Worm (Caenorhabditis elegans) whole organism, L4 larva: ENCODE measurements around the gene Y79H2A.2.
A peak's percentile ranks its signal among the peaks of the same experiment; 100 is the strongest.

ENCODE experiments used
- T26A8.4 ChIP-seq: fragments of 200-800 bp; sonication (Bioruptor generic); IDR thresholded peaks from 2 replicates; pipeline ENCODE4 v1.3.6; 2022; ENCODE audit warnings: missing genetic modification characterization, missing compliant biosample characterization
- Y105C5A.15 ChIP-seq: fragments of 200-800 bp; sonication (Bioruptor generic); IDR thresholded peaks from 2 replicates; pipeline ENCODE4 v1.3.6; 2022; ENCODE audit warnings: missing genetic modification characterization, missing compliant biosample characterization
- Y75B8A.6 ChIP-seq: fragments of 200-800 bp; sonication (Bioruptor generic); IDR thresholded peaks from 2 replicates; pipeline ENCODE4 v1.3.6; 2022; ENCODE audit warnings: missing genetic modification reagents, missing genetic modification characterization, missing compliant biosample characterization
- ZK546.5 ChIP-seq, 2 experiments: sonication (generic microtip); optimal IDR thresholded peaks; 2 replicates each; lab custom pipeline; 2017; ENCODE audit warnings: missing biosample characterization in 2 of 2, missing genetic modification characterization in 2 of 2
- aha-1 ChIP-seq: fragments of 150-350 bp; peaks from one replicate; lab custom pipeline; 2014; ENCODE audit warnings: missing biosample characterization, missing genetic modification characterization
- attf-4 ChIP-seq: sonication (generic microtip); optimal IDR thresholded peaks from 3 replicates; lab custom pipeline; 2017; ENCODE audit warnings: missing biosample characterization, missing genetic modification characterization
- ceh-28 ChIP-seq: fragments of 150-350 bp; optimal IDR thresholded peaks from 2 replicates; lab custom pipeline; 2014; ENCODE audit warnings: missing biosample characterization, missing genetic modification reagents, missing genetic modification characterization
- ceh-82 ChIP-seq: sonication (generic microtip); optimal IDR thresholded peaks from 2 replicates; lab custom pipeline; 2017; ENCODE audit warnings: missing biosample characterization, missing genetic modification characterization
- ces-1 ChIP-seq: fragments of 150-350 bp; sonication (generic microtip); optimal IDR thresholded peaks from 4 replicates; lab custom pipeline; 2014; ENCODE audit warnings: missing biosample characterization, missing genetic modification reagents, missing genetic modification characterization
- daf-19 ChIP-seq: fragments of 200-800 bp; sonication (Bioruptor generic); conservative IDR thresholded peaks from 2 replicates; pipeline ENCODE4 v1.3.6; 2022; ENCODE audit warnings: missing genetic modification characterization, missing compliant biosample characterization
- daf-8 ChIP-seq: fragments of 200-800 bp; sonication (Bioruptor generic); IDR thresholded peaks from 2 replicates; pipeline ENCODE4 v1.3.6; 2022; ENCODE audit warnings: missing genetic modification characterization, missing compliant biosample characterization
- dmd-9 ChIP-seq: fragments of 200-800 bp; sonication (Bioruptor generic); IDR thresholded peaks from 2 replicates; pipeline ENCODE4 v1.3.6; 2022; ENCODE audit warnings: missing genetic modification reagents, missing genetic modification characterization, missing compliant biosample characterization
- dpl-1 ChIP-seq: fragments of 150-350 bp; optimal IDR thresholded peaks from 2 replicates; lab custom pipeline; 2014; ENCODE audit warnings: missing biosample characterization, missing genetic modification reagents, missing genetic modification characterization
- dve-1 ChIP-seq: sonication (generic microtip); optimal IDR thresholded peaks from 2 replicates; lab custom pipeline; 2017; ENCODE audit warnings: antibody characterized with exemption, mild to moderate bottlenecking, missing genetic modification characterization, missing compliant biosample characterization; ENCODE audit not compliant: insufficient read depth
- egl-27 ChIP-seq: sonication (generic microtip); optimal IDR thresholded peaks from 3 replicates; lab custom pipeline; 2017; ENCODE audit warnings: missing biosample characterization, missing genetic modification reagents, missing genetic modification characterization
- egl-43 ChIP-seq: fragments of 200-800 bp; sonication (Bioruptor generic); IDR thresholded peaks from 2 replicates; pipeline ENCODE4 v1.3.6; 2022; ENCODE audit warnings: missing genetic modification reagents, missing genetic modification characterization, missing compliant biosample characterization
- hif-1 ChIP-seq, 2 experiments: sonication (generic microtip); optimal IDR thresholded peaks; 2 replicates each; lab custom pipeline; 2016 to 2017; ENCODE audit warnings: missing compliant biosample characterization in 2 of 2, missing genetic modification characterization in 2 of 2, missing genetic modification reagents in 2 of 2, missing genotype in 2 of 2, mild to moderate bottlenecking in 1 of 2
- hmg-1.1 ChIP-seq: fragments of 200-800 bp; sonication (Bioruptor generic); IDR thresholded peaks from 2 replicates; pipeline ENCODE4 v1.3.6; 2022; ENCODE audit warnings: missing genetic modification reagents, missing genetic modification characterization, missing compliant biosample characterization
- lin-1 ChIP-seq: fragments of 200-800 bp; sonication (Bioruptor generic); IDR thresholded peaks from 2 replicates; pipeline ENCODE4 v1.3.6; 2022; ENCODE audit warnings: missing genetic modification reagents, missing genetic modification characterization, missing compliant biosample characterization
- lin-13 ChIP-seq: fragments of 150-350 bp; optimal IDR thresholded peaks from 2 replicates; lab custom pipeline; 2014; ENCODE audit warnings: missing biosample characterization, missing genetic modification reagents, missing genetic modification characterization
- lin-15B ChIP-seq: fragments of 150-350 bp; sonication (generic microtip); optimal IDR thresholded peaks from 3 replicates; lab custom pipeline; 2014; ENCODE audit warnings: missing biosample characterization, missing genetic modification characterization
- lin-29 ChIP-seq: fragments of 200-800 bp; sonication (Bioruptor generic); IDR thresholded peaks from 2 replicates; pipeline ENCODE4 v1.3.6; 2022; ENCODE audit warnings: missing genetic modification reagents, missing genetic modification characterization, missing compliant biosample characterization
- lin-38 ChIP-seq: fragments of 200-800 bp; sonication (Bioruptor generic); IDR thresholded peaks from 2 replicates; pipeline ENCODE4 v1.3.6; 2022; ENCODE audit warnings: missing genetic modification reagents, missing genetic modification characterization, missing compliant biosample characterization
- lin-39 ChIP-seq: fragments of 150-350 bp; optimal IDR thresholded peaks from 2 replicates; lab custom pipeline; 2014; ENCODE audit warnings: missing biosample characterization, missing genetic modification reagents, missing genetic modification characterization
- lsy-2 ChIP-seq, 2 experiments: fragments of 150-350 bp in 1 of 2; sonication (generic microtip) in 1 of 2; optimal IDR thresholded peaks; 2 replicates each; lab custom pipeline; 2014 to 2017; ENCODE audit warnings: missing biosample characterization in 2 of 2, missing genetic modification characterization in 2 of 2
- mdl-1 ChIP-seq, 2 experiments: fragments of 150-350 bp in 1 of 2; sonication (generic microtip) in 1 of 2; optimal IDR thresholded peaks; 2 replicates each; lab custom pipeline; 2014 to 2017; ENCODE audit warnings: missing biosample characterization in 2 of 2, missing genetic modification characterization in 2 of 2
- mep-1 ChIP-seq: fragments of 150-350 bp; sonication (generic microtip); optimal IDR thresholded peaks from 3 replicates; lab custom pipeline; 2014; ENCODE audit warnings: missing biosample characterization, missing genetic modification characterization
- mes-2 ChIP-seq: sonication (generic microtip); optimal IDR thresholded peaks from 2 replicates; lab custom pipeline; 2016; ENCODE audit warnings: missing genotype, mild to moderate bottlenecking, missing genetic modification characterization, missing compliant biosample characterization; ENCODE audit not compliant: poor library complexity, severe bottlenecking
- mxl-2 ChIP-seq: fragments of 200-800 bp; sonication (Bioruptor generic); conservative IDR thresholded peaks from 2 replicates; pipeline ENCODE4 v1.3.6; 2022; ENCODE audit warnings: missing genetic modification reagents, missing genetic modification characterization, missing compliant biosample characterization
- nhr-28 ChIP-seq: fragments of 150-350 bp; optimal IDR thresholded peaks from 2 replicates; lab custom pipeline; 2014; ENCODE audit warnings: missing biosample characterization, missing genetic modification characterization
- nhr-41 ChIP-seq: fragments of 200-800 bp; sonication (Bioruptor generic); IDR thresholded peaks from 2 replicates; pipeline ENCODE4 v1.3.6; 2022; ENCODE audit warnings: missing genetic modification reagents, missing genetic modification characterization, missing compliant biosample characterization
- nhr-77 ChIP-seq: fragments of 150-350 bp; optimal IDR thresholded peaks from 2 replicates; lab custom pipeline; 2014; ENCODE audit warnings: missing biosample characterization, missing genetic modification characterization
- set-16 ChIP-seq: fragments of 200-800 bp; sonication (Bioruptor generic); IDR thresholded peaks from 2 replicates; pipeline ENCODE4 v1.3.6; 2022; ENCODE audit warnings: missing genetic modification reagents, missing genetic modification characterization, missing compliant biosample characterization
- snpc-1.2 ChIP-seq: fragments of 200-800 bp; sonication (Bioruptor generic); IDR thresholded peaks from 2 replicates; pipeline ENCODE4 v1.3.6; 2022; ENCODE audit warnings: missing genetic modification reagents, missing genetic modification characterization, missing compliant biosample characterization
- snpc-4 ChIP-seq: fragments of 150-350 bp; optimal IDR thresholded peaks from 2 replicates; lab custom pipeline; 2014; ENCODE audit warnings: missing biosample characterization, missing genetic modification characterization
- spr-1 ChIP-seq: sonication (generic microtip); optimal IDR thresholded peaks from 2 replicates; lab custom pipeline; 2016; ENCODE audit warnings: mild to moderate bottlenecking, missing genetic modification characterization, missing compliant biosample characterization
- spr-3 ChIP-seq: fragments of 200-800 bp; sonication (Bioruptor generic); optimal IDR thresholded peaks from 2 replicates; lab custom pipeline; 2018; ENCODE audit warnings: mild to moderate bottlenecking, missing genetic modification characterization, missing compliant biosample characterization
- tra-1 ChIP-seq: fragments of 200-800 bp; sonication (Bioruptor generic); IDR thresholded peaks from 2 replicates; pipeline ENCODE4 v1.3.6; 2022; ENCODE audit warnings: missing genetic modification reagents, missing genetic modification characterization, missing compliant biosample characterization
- vab-7 ChIP-seq: fragments of 200-800 bp; sonication (Bioruptor generic); IDR thresholded peaks from 2 replicates; pipeline ENCODE4 v1.3.6; 2022; ENCODE audit warnings: missing genetic modification reagents, missing genetic modification characterization, missing compliant biosample characterization
- zfp-2 ChIP-seq: sonication (generic microtip); optimal IDR thresholded peaks from 2 replicates; lab custom pipeline; 2016; ENCODE audit warnings: mild to moderate bottlenecking, missing genetic modification characterization, missing compliant biosample characterization
- zfp-3 ChIP-seq: fragments of 200-800 bp; sonication (Bioruptor generic); conservative IDR thresholded peaks from 2 replicates; pipeline ENCODE4 v1.3.6; 2022; ENCODE audit warnings: missing genetic modification reagents, missing genetic modification characterization, missing compliant biosample characterization
- zip-11 ChIP-seq: fragments of 200-800 bp; sonication (Bioruptor generic); IDR thresholded peaks from 2 replicates; pipeline ENCODE4 v1.3.6; 2022; ENCODE audit warnings: missing genetic modification characterization, missing compliant biosample characterization
- ztf-11 ChIP-seq: fragments of 150-350 bp; optimal IDR thresholded peaks from 2 replicates; lab custom pipeline; 2014; ENCODE audit warnings: missing biosample characterization, missing genetic modification characterization

Y79H2A.2 gene

DNA sequence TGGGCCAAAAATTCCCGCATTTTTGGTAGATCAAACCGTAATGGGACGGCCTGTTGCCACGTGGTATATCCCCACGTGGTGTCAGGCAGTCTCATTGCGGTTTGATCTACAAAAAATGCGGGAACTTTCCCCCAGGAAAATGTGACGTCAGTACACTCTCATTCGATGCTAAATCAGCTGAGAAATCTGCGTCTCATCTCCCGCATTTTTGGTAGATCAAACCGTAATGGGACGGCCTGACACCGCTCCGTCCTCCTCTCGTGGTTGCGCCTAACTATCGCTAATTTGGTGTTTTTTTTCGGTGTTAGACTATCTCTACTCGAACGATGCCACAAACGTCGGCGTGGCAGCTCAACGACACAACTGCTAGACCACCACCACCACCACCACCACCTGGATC lies 30.8 kb upstream of the Y79H2A.2 start, which contains the start of gene zyg-8:
Gene zyg-8, plus strand, starts transcription at position 301 of the 400 bp plus-strand sequence.
- TF ChIP-seq aha-1 (tag; lab: Kevin White, UChicago) (peak; percentile 78), ceh-82 (tag; lab: Kevin White, UChicago) (no peak), zfp-2 (tag; lab: Kevin White, UChicago) (no peak)

- no peak for TF ChIP-seq Y105C5A.15
- TF ChIP-seq lin-39, result no peak
- TF ChIP-seq attf-4 (tag; lab: Kevin White, UChicago), result no peak
- TF ChIP-seq vab-7, result no peak
- no peak for TF ChIP-seq nhr-77
- TF ChIP-seq lin-13, result no peak
- TF ChIP-seq egl-43 (GFP tag; lab: Robert Waterston, UW), result peak; percentile 39; the same call in 1 of the 2 replicates
- peak; percentile 60 for TF ChIP-seq aha-1 (tag; lab: Kevin White, UChicago)
- no peak for TF ChIP-seq lsy-2 (tag; optimal IDR thresholded peaks at IDR 0.05; lab: Kevin White, UChicago)
- no peak for TF ChIP-seq lin-1 (GFP tag; lab: Robert Waterston, UW)
- TF ChIP-seq T26A8.4 (GFP tag; lab: Robert Waterston, UW), result no peak
- TF ChIP-seq zip-11 (GFP tag; lab: Robert Waterston, UW), result no peak
- TF ChIP-seq mes-2, result no peak
- TF ChIP-seq hmg-1.1 (GFP tag; lab: Robert Waterston, UW), result 0 out of 2 replicates have a peak, but pooled peaks have one; percentile 23
- no peak for TF ChIP-seq ztf-11 (tag; lab: Kevin White, UChicago)
- peak; percentile 74 for TF ChIP-seq set-16
- TF ChIP-seq lin-29 (GFP tag; lab: Robert Waterston, UW), result no peak
- no peak for TF ChIP-seq ZK546.5 (tag; optimal IDR thresholded peaks at IDR 0.05; lab: Kevin White, UChicago)
- TF ChIP-seq snpc-4 (tag; lab: Kevin White, UChicago), result no peak
- TF ChIP-seq daf-8 (GFP tag; lab: Robert Waterston, UW), result no peak
Measured at ce11 chrIII:12060092-12060491, 29.5 kb upstream of the Y79H2A.2 start.

ce11 chrIII:12059521-12059920 lies 29.0 kb upstream of the Y79H2A.2 start:
- no peak for TF ChIP-seq mep-1 (tag; lab: Kevin White, UChicago)
- no peak for TF ChIP-seq ces-1 (GFP tag; lab: Kevin White, UChicago)
- TF ChIP-seq vab-7, result no peak
- no peak for TF ChIP-seq dmd-9
- TF ChIP-seq ZK546.5 (tag; optimal IDR thresholded peaks at IDR 0.05; lab: Kevin White, UChicago), result no peak
- no peak for TF ChIP-seq daf-19 (GFP tag; lab: Robert Waterston, UW)
- TF ChIP-seq Y75B8A.6 (GFP tag; lab: Robert Waterston, UW), result no peak
- TF ChIP-seq lin-29 (GFP tag; lab: Robert Waterston, UW), result no peak
- TF ChIP-seq tra-1 (GFP tag; lab: Robert Waterston, UW), result no peak
- TF ChIP-seq mxl-2 (GFP tag; lab: Robert Waterston, UW), result no peak
- TF ChIP-seq attf-4 (tag; lab: Kevin White, UChicago), result no peak
- no peak for TF ChIP-seq lin-39
- TF ChIP-seq spr-3, result no peak
- TF ChIP-seq mdl-1 (tag; optimal IDR thresholded peaks at IDR 0.05; lab: Kevin White, UChicago), result no peak
- TF ChIP-seq ceh-28 (tag; lab: Kevin White, UChicago), result no peak
- TF ChIP-seq nhr-28, result no peak
- no peak for TF ChIP-seq snpc-1.2 (GFP tag; lab: Robert Waterston, UW)
- no peak for TF ChIP-seq lin-13
- no peak for TF ChIP-seq spr-1

DNA sequence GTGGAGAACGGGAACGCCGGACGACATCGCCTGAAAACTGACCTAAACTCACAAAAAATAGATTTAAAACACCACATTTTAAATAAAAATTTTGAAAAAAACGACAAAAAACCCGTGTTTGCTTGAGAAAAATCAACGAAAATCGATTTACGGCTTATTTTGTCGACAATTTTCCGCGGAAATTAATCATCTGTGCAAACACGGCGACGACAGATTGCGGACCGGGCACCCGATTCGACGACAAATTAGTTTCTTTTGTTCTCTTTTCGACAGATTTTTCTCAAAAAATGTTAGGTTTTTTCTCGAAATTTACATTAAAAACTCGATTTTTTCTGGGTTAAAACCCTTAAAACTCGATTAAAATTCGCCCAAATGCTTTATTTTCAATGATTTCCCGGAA lies 27.9 kb upstream of the Y79H2A.2 start, which contains the start of gene arx-3:
Gene arx-3, minus strand, starts transcription at position 30 of the 400 bp plus-strand sequence.
- TF ChIP-seq zip-11 (GFP tag; lab: Robert Waterston, UW), result no peak
- TF ChIP-seq ces-1 (GFP tag; lab: Kevin White, UChicago), result peak; percentile 19
- TF ChIP-seq dpl-1 (GFP tag; lab: Kevin White, UChicago), result peak; percentile 54
- TF ChIP-seq lsy-2 (tag; optimal IDR thresholded peaks at IDR 0.05; lab: Kevin White, UChicago), result peak in 1 of 2 experiments; percentile 57
- TF ChIP-seq lin-38 (GFP tag; lab: Robert Waterston, UW), result peak; percentile 48
- no peak for TF ChIP-seq zfp-3 (GFP tag; lab: Robert Waterston, UW)
- no peak for TF ChIP-seq hif-1 (tag; optimal IDR thresholded peaks at IDR 0.05; lab: Kevin White, UChicago)
- no peak for TF ChIP-seq lin-15B (tag; lab: Kevin White, UChicago)
- TF ChIP-seq egl-27 (tag; lab: Kevin White, UChicago), result no peak
- no peak for TF ChIP-seq nhr-41 (GFP tag; lab: Robert Waterston, UW)
- TF ChIP-seq attf-4 (tag; lab: Kevin White, UChicago), result no peak
- peak; percentile 35 for TF ChIP-seq dve-1 (tag; lab: Kevin White, UChicago)
- peak; percentile 58 for TF ChIP-seq mes-2
